Fruit fly (Drosophila melanogaster): ENCODE measurements around the gene CG33642.

DNA sequence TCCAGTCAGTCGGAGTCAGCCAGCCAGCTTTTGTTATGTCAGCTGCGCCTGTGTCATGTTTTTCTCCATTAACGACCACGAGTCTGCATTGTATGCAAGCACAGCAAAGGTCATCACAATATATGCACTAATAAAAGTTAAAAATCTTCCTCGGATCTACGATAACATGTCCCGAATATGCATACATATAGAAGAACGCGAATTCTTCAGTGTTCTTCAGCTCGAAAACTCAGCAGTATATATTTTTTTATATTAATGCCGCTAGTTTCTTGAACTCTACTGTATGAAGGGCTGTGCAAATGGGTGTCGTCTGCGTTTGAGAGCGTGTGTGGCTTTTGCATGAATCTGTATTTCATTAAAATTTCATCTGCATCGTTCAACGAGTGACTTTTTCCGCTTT, 47.5 kb upstream of the CG33642 start:
- TF ChIP-seq bab1 (GFP tag; optimal IDR thresholded peaks at IDR 0.05) (no peak), CG7101 (tag; optimal IDR thresholded peaks at IDR 0.05) (no peak), tj (GFP tag; optimal IDR thresholded peaks at IDR 0.05) (no peak), cnc (optimal IDR thresholded peaks at IDR 0.05) (no peak), Mnt (GFP tag; optimal IDR thresholded peaks at IDR 0.05) (no peak), CG33017 (tag; optimal IDR thresholded peaks at IDR 0.05) (no peak)

Data from whole organism, adult.